Fruit fly (Drosophila melanogaster): ENCODE data around the gene CG11035.

DNA sequence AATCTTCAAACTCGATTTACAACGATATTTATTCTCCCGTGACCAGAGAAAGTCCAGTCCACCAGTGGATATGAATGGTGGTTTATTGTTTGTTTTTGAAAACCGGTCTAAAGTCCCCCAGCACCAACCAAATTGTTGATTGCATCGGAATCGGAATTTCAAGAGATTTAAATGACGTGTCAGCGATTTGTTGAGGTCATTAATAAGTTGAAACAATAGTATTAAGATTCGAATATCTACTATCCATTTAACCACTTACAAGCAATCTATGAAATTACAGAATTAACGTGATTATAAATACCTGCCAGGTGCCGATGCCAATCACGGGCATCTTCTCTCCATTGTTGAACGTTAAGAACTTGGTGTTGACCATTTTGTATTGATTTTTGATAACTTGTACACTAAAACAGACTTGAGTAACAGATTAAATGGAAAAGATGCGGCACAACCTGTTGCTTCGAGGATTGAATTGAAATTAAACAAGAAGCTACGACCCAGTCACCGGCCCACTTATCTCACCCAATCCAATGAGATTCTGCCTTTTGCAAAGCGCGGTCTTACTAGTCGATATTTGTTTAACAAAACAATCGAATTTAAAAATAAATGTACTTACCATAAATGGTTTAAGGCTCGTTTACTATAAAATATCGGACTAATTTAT, 25.1 kb downstream of the CG11035 start, which contains the start of gene CG2767:
- no peak for TF ChIP-seq psq (optimal IDR thresholded peaks at IDR 0.05)
- TF ChIP-seq Dll (optimal IDR thresholded peaks at IDR 0.05), result no peak
- TF ChIP-seq usp (GFP tag; optimal IDR thresholded peaks at IDR 0.05), result no peak
- no peak for TF ChIP-seq CG8478 (optimal IDR thresholded peaks at IDR 0.05)
- no peak for TF ChIP-seq pan (optimal IDR thresholded peaks at IDR 0.05)
- TF ChIP-seq EcR (GFP tag; optimal IDR thresholded peaks at IDR 0.05), result no peak
